Fruit fly (Drosophila melanogaster) Kc167 (cell line): ENCODE measurements around the gene CG32988.

Experiments used
- Sin3A ChIP-seq: fragments of >200 bp; optimal IDR thresholded peaks from 2 replicates; lab custom pipeline; 2018; ENCODE audit warnings: missing external identifiers
- insv ChIP-seq: fragments of >200 bp; optimal IDR thresholded peaks from 3 replicates; lab custom pipeline; 2018; ENCODE audit warnings: missing external identifiers
- psq ChIP-seq: fragments of >200 bp; optimal IDR thresholded peaks from 2 replicates; lab custom pipeline; 2017; ENCODE audit warnings: missing external identifiers
- ttk ChIP-seq: sonication (Bioruptor generic); optimal IDR thresholded peaks from 2 replicates; lab custom pipeline; 2017; ENCODE audit warnings: missing external identifiers

dm6 chr2L:8851061-8851460 is 13.6 kb upstream of the CG32988 start:
- TF ChIP-seq ttk (lab: Kevin White, UChicago): no peak
- no peak for TF ChIP-seq psq
- no peak for TF ChIP-seq insv (lab: Kevin White, UChicago)
- no peak for TF ChIP-seq Sin3A (lab: Kevin White, UChicago)
